Fruit fly (Drosophila melanogaster) whole organism, embryonic: ENCODE results near the gene Cpr67Fa1.

Experiments used
- Atf3 ChIP-seq: fragments of 200-800 bp; sonication (Bioruptor generic); optimal IDR thresholded peaks from 3 replicates; lab custom pipeline; 2016; ENCODE audit warnings: missing biosample characterization, missing genetic modification characterization
- Awh ChIP-seq: fragments of 200-800 bp; sonication (Bioruptor generic); IDR thresholded peaks from 2 replicates; pipeline ENCODE4, ENCODE4 v1.3.6; 2022; ENCODE audit warnings: missing biosample characterization, missing genetic modification characterization
- C15 ChIP-seq: fragments of 200-800 bp; sonication (Bioruptor generic); IDR thresholded peaks from 3 replicates; pipeline ENCODE4 v1.3.6; 2022; ENCODE audit warnings: missing biosample characterization, missing genetic modification characterization
- CG10366 ChIP-seq: fragments of 200-800 bp; sonication (Bioruptor generic); IDR thresholded peaks from 2 replicates; pipeline ENCODE4 v1.3.6; 2022; ENCODE audit warnings: missing biosample characterization, missing genetic modification characterization
- CG10959 ChIP-seq: fragments of 200-800 bp; sonication (Bioruptor generic); IDR thresholded peaks from 2 replicates; pipeline ENCODE4 v1.3.6; 2022; ENCODE audit warnings: missing biosample characterization, missing genetic modification characterization
- CG12659 ChIP-seq: fragments of 200-800 bp; sonication (Bioruptor generic); optimal IDR thresholded peaks from 3 replicates; lab custom pipeline; 2017; ENCODE audit warnings: mild to moderate bottlenecking, missing biosample characterization, missing genetic modification reagents, missing genetic modification characterization
- CG13287 ChIP-seq: fragments of 200-800 bp; sonication (Bioruptor generic); IDR thresholded peaks from 2 replicates; pipeline ENCODE4 v1.3.6; 2022; ENCODE audit warnings: missing biosample characterization, missing genetic modification characterization; ENCODE audit not compliant: partially characterized antibody
- CG14667 ChIP-seq: fragments of 200-800 bp; sonication (Bioruptor generic); IDR thresholded peaks from 2 replicates; pipeline ENCODE4 v1.3.6; 2022; ENCODE audit warnings: missing biosample characterization, missing genetic modification characterization
- CG14710 ChIP-seq: fragments of 200-800 bp; sonication (Bioruptor generic); optimal IDR thresholded peaks from 3 replicates; lab custom pipeline; 2019; ENCODE audit warnings: missing biosample characterization, mild to moderate bottlenecking, missing genetic modification characterization, moderate library complexity
- CG17328 ChIP-seq: fragments of 200-800 bp; sonication (Bioruptor generic); IDR thresholded peaks from 2 replicates; pipeline ENCODE4 v1.3.6; 2022; ENCODE audit warnings: missing biosample characterization, missing genetic modification characterization
- CG2712 ChIP-seq: fragments of 200-800 bp; optimal IDR thresholded peaks from 3 replicates; lab custom pipeline; 2019; ENCODE audit warnings: missing biosample characterization, mild to moderate bottlenecking, missing genetic modification characterization, moderate library complexity
- CG32772 ChIP-seq: fragments of 200-800 bp; sonication (Bioruptor generic); IDR thresholded peaks from 2 replicates; pipeline ENCODE4 v1.3.6; 2022; ENCODE audit warnings: missing biosample characterization, missing genetic modification characterization
- CG34224 ChIP-seq: fragments of 200-800 bp; sonication (Bioruptor generic); IDR thresholded peaks from 3 replicates; pipeline ENCODE4 v1.3.6; 2022; ENCODE audit warnings: missing biosample characterization, missing genetic modification characterization; ENCODE audit not compliant: partially characterized antibody
- CG4617 ChIP-seq: fragments of 200-800 bp; sonication (Bioruptor generic); optimal IDR thresholded peaks from 3 replicates; lab custom pipeline; 2016; ENCODE audit warnings: missing biosample characterization, missing genetic modification characterization, borderline replicate concordance
- CG4820 ChIP-seq: fragments of 200-800 bp; sonication (Bioruptor generic); optimal IDR thresholded peaks from 3 replicates; lab custom pipeline; 2016; ENCODE audit warnings: missing biosample characterization, missing genetic modification characterization
- CG7271 ChIP-seq: fragments of 200-800 bp; sonication (Bioruptor generic); optimal IDR thresholded peaks from 2 replicates; lab custom pipeline; 2018; ENCODE audit warnings: missing biosample characterization, mild to moderate bottlenecking, missing genetic modification characterization, moderate library complexity
- CG9437 ChIP-seq: fragments of 200-800 bp; sonication (Bioruptor generic); optimal IDR thresholded peaks from 2 replicates; lab custom pipeline; 2018; ENCODE audit warnings: missing biosample characterization, mild to moderate bottlenecking, missing genetic modification characterization
- D ChIP-seq, 2 experiments: fragments of 200-800 bp in 1 of 2; fragments of >200 bp in 1 of 2; sonication (Bioruptor generic) in 1 of 2; optimal IDR thresholded peaks; 2 replicates in 1 of 2; 3 replicates in 1 of 2; lab custom pipeline; 2017; ENCODE audit warnings: mild to moderate bottlenecking in 1 of 2, missing biosample characterization in 1 of 2, missing genetic modification characterization in 1 of 2, missing genetic modification reagents in 1 of 2
- Dll ChIP-seq: fragments of 200-800 bp; sonication (Bioruptor generic); IDR thresholded peaks from 4 replicates; pipeline ENCODE4 v1.3.6; 2022; ENCODE audit warnings: missing biosample characterization, missing genetic modification characterization; ENCODE audit not compliant: partially characterized antibody
- Dp ChIP-seq: fragments of 200-800 bp; sonication (Bioruptor generic); optimal IDR thresholded peaks from 2 replicates; lab custom pipeline; 2018; ENCODE audit warnings: missing biosample characterization, mild to moderate bottlenecking, missing genetic modification characterization, moderate library complexity
- Eip74EF ChIP-seq, 2 experiments: fragments of 200-800 bp in 1 of 2; fragments of >200 bp in 1 of 2; sonication (Bioruptor generic) in 1 of 2; optimal IDR thresholded peaks; 2 replicates each; lab custom pipeline; 2017 to 2019; ENCODE audit warnings: missing biosample characterization in 2 of 2, missing genetic modification characterization in 2 of 2, mild to moderate bottlenecking in 1 of 2, moderate library complexity in 1 of 2
- Ets65A ChIP-seq: fragments of 200-800 bp; sonication (Bioruptor generic); peaks from one replicate; lab custom pipeline; 2016; ENCODE audit warnings: missing biosample characterization, missing genetic modification characterization
- Hmx ChIP-seq: fragments of 200-800 bp; sonication (Bioruptor generic); optimal IDR thresholded peaks from 2 replicates; lab custom pipeline; 2016; ENCODE audit warnings: missing biosample characterization, missing genetic modification characterization
- Hr39 ChIP-seq: fragments of >200 bp; optimal IDR thresholded peaks from 2 replicates; lab custom pipeline; 2017
- Myb ChIP-seq: fragments of 200-800 bp; sonication (Bioruptor generic); optimal IDR thresholded peaks from 2 replicates; lab custom pipeline; 2016; ENCODE audit warnings: missing biosample characterization, missing genetic modification characterization
- NC2α ChIP-seq: fragments of 200-800 bp; sonication (Bioruptor generic); optimal IDR thresholded peaks from 2 replicates; lab custom pipeline; 2016; ENCODE audit warnings: missing biosample characterization, missing genetic modification characterization
- Nf-YA ChIP-seq: fragments of 200-800 bp; sonication (Bioruptor generic); IDR thresholded peaks from 2 replicates; pipeline ENCODE4 v1.3.6; 2022; ENCODE audit warnings: missing biosample characterization, missing genetic modification characterization
- Nf-YC ChIP-seq: fragments of 200-800 bp; optimal IDR thresholded peaks from 3 replicates; lab custom pipeline; 2019; ENCODE audit warnings: missing biosample characterization, mild to moderate bottlenecking, missing genetic modification characterization, moderate library complexity
- Ptx1 ChIP-seq: fragments of 200-800 bp; sonication (Bioruptor generic); IDR thresholded peaks from 2 replicates; pipeline ENCODE4 v1.3.6; 2022; ENCODE audit warnings: missing biosample characterization, missing genetic modification characterization
- Scr ChIP-seq: fragments of 200-800 bp; sonication (Bioruptor generic); IDR thresholded peaks from 2 replicates; pipeline ENCODE4 v1.3.6; 2022; ENCODE audit warnings: missing biosample characterization, missing genetic modification characterization; ENCODE audit not compliant: partially characterized antibody
- Sox100B ChIP-seq: fragments of 200-800 bp; sonication (Bioruptor generic); optimal IDR thresholded peaks from 3 replicates; lab custom pipeline; 2018; ENCODE audit warnings: missing biosample characterization, mild to moderate bottlenecking, missing genetic modification characterization
- Vsx1 ChIP-seq: fragments of 200-800 bp; sonication (Bioruptor generic); optimal IDR thresholded peaks from 2 replicates; lab custom pipeline; 2017; ENCODE audit warnings: missing biosample characterization, mild to moderate bottlenecking, missing genetic modification characterization, missing genetic modification reagents
- amos ChIP-seq: fragments of 200-800 bp; sonication (Bioruptor generic); IDR thresholded peaks from 2 replicates; pipeline ENCODE4 v1.3.6; 2022; ENCODE audit warnings: missing biosample characterization, missing genetic modification characterization; ENCODE audit not compliant: partially characterized antibody
- btn ChIP-seq: fragments of 200-800 bp; sonication (Bioruptor generic); optimal IDR thresholded peaks from 2 replicates; lab custom pipeline; 2016; ENCODE audit warnings: missing biosample characterization, missing genetic modification characterization
- cato ChIP-seq: fragments of 200-800 bp; sonication (Bioruptor generic); optimal IDR thresholded peaks from 2 replicates; lab custom pipeline; 2016; ENCODE audit warnings: missing biosample characterization, missing genetic modification characterization, borderline replicate concordance
- crc ChIP-seq: fragments of 200-800 bp; sonication (Bioruptor generic); optimal IDR thresholded peaks from 2 replicates; lab custom pipeline; 2016; ENCODE audit warnings: missing biosample characterization, missing genetic modification characterization
- croc ChIP-seq: fragments of 200-800 bp; sonication (Bioruptor generic); conservative IDR thresholded peaks from 3 replicates; pipeline ENCODE4 v1.3.6; 2022; ENCODE audit warnings: missing biosample characterization, missing genetic modification characterization
- crp ChIP-seq, 2 experiments: fragments of 200-800 bp; sonication (Bioruptor generic); optimal IDR thresholded peaks; 2 replicates in 1 of 2; 3 replicates in 1 of 2; lab custom pipeline; 2017; ENCODE audit warnings: missing biosample characterization in 2 of 2, missing genetic modification characterization in 2 of 2, mild to moderate bottlenecking in 1 of 2, moderate library complexity in 1 of 2
- dmrt99B ChIP-seq: fragments of 200-800 bp; sonication (Bioruptor generic); optimal IDR thresholded peaks from 2 replicates; lab custom pipeline; 2018; ENCODE audit warnings: missing biosample characterization, mild to moderate bottlenecking, missing genetic modification characterization, moderate library complexity
- gfzf ChIP-seq: fragments of 200-800 bp; sonication (Bioruptor generic); optimal IDR thresholded peaks from 2 replicates; lab custom pipeline; 2016; ENCODE audit warnings: missing biosample characterization, mild to moderate bottlenecking, missing genetic modification characterization, moderate library complexity
- hbn ChIP-seq: fragments of 200-800 bp; sonication (Bioruptor generic); IDR thresholded peaks from 2 replicates; pipeline ENCODE4 v1.3.6; 2022; ENCODE audit warnings: missing biosample characterization, missing genetic modification characterization; ENCODE audit not compliant: partially characterized antibody
- lilli ChIP-seq: fragments of 200-800 bp; sonication (Bioruptor generic); optimal IDR thresholded peaks from 3 replicates; lab custom pipeline; 2016; ENCODE audit warnings: missing biosample characterization, missing genetic modification characterization
- onecut ChIP-seq: fragments of 200-800 bp; sonication (Bioruptor generic); IDR thresholded peaks from 2 replicates; pipeline ENCODE4 v1.3.6; 2022; ENCODE audit warnings: missing biosample characterization, missing genetic modification characterization
- pnt ChIP-seq: fragments of 200-800 bp; sonication (Bioruptor generic); optimal IDR thresholded peaks from 3 replicates; lab custom pipeline; 2016; ENCODE audit warnings: missing biosample characterization, missing genetic modification characterization
- pzg ChIP-seq: fragments of 200-800 bp; sonication (Bioruptor generic); optimal IDR thresholded peaks from 3 replicates; lab custom pipeline; 2018; ENCODE audit warnings: missing biosample characterization, mild to moderate bottlenecking, missing genetic modification characterization, moderate library complexity
- row ChIP-seq: fragments of 200-800 bp; sonication (Bioruptor generic); IDR thresholded peaks from 3 replicates; pipeline ENCODE4 v1.3.6; 2022; ENCODE audit warnings: missing biosample characterization, missing genetic modification characterization
- scrt ChIP-seq: fragments of 200-800 bp; sonication (Bioruptor generic); optimal IDR thresholded peaks from 2 replicates; lab custom pipeline; 2018; ENCODE audit warnings: missing biosample characterization, mild to moderate bottlenecking, missing genetic modification characterization, moderate library complexity
- shn ChIP-seq: fragments of 200-800 bp; sonication (Bioruptor generic); optimal IDR thresholded peaks from 3 replicates; lab custom pipeline; 2016; ENCODE audit warnings: missing biosample characterization, missing genetic modification characterization
- trem ChIP-seq: fragments of 200-800 bp; optimal IDR thresholded peaks from 3 replicates; lab custom pipeline; 2019; ENCODE audit warnings: missing biosample characterization, mild to moderate bottlenecking, missing genetic modification characterization, moderate library complexity
- trh ChIP-seq: fragments of 200-800 bp; sonication (Bioruptor generic); optimal IDR thresholded peaks from 2 replicates; lab custom pipeline; 2016; ENCODE audit warnings: missing biosample characterization, missing genetic modification characterization

Gene Cpr67Fa1

DNA sequence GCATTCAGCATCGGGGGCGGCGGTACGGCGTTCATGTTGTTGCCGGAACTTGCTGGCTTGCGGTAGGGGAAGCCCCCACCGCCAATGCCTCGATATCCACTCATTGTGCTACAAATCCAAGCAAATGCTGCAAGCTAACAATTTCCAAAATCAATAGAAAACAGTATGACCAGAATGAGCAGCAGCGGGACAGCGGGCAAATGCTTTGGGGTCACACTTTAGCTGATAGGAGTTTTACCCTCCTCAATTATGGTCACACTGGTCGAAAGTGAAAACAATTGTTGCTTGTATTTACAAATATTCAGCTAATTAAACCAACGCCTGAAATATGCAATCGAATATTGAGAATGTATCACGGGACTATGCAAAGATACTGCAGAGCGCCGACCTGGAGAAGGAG lies 10.9 kb upstream of the Cpr67Fa1 start, which contains the start of the genes CG6418 and Blos4 (continued):
- TF ChIP-seq crc (GFP tag; lab: Kevin White, UChicago) (no peak), shn (GFP tag; lab: Kevin White, UChicago) (no peak), gfzf (peak; percentile 82), CG12659 (GFP tag; lab: Kevin White, UChicago) (peak; percentile 64), onecut (GFP tag; lab: Robert Waterston, UW) (peak; percentile 95), lilli (GFP tag; lab: Kevin White, UChicago) (no peak), scrt (peak; percentile 85), CG2712 (tag; lab: Kevin White, UChicago) (no peak), Dp (GFP tag; lab: Kevin White, UChicago) (peak; percentile 77), C15 (GFP tag; lab: Robert Waterston, UW) (no peak), croc (GFP tag; lab: Robert Waterston, UW) (no peak), CG17328 (GFP tag; lab: Robert Waterston, UW) (no peak), NC2α (GFP tag; lab: Kevin White, UChicago) (no peak), CG14710 (tag; lab: Kevin White, UChicago) (peak; percentile 100), Eip74EF (GFP tag; optimal IDR thresholded peaks at IDR 0.05; lab: Kevin White, UChicago) (no peak), dmrt99B (no peak), Nf-YA (GFP tag; lab: Robert Waterston, UW) (no peak), row (GFP tag; lab: Robert Waterston, UW) (0 out of 3 replicates have a peak, but pooled peaks have one; percentile 8), CG10366 (GFP tag; lab: Robert Waterston, UW) (no peak), Awh (GFP tag; lab: Robert Waterston, UW) (0 out of 2 replicates have a peak, but pooled peaks have one; percentile 7), Vsx1 (GFP tag; lab: Kevin White, UChicago) (peak; percentile 88), Ets65A (no peak), CG34224 (GFP tag; lab: Robert Waterston, UW) (peak; percentile 54; the same call in 2 of the 3 replicates), btn (no peak), CG7271 (tag; lab: Kevin White, UChicago) (no peak), Sox100B (GFP tag; lab: Kevin White, UChicago) (no peak), CG9437 (no peak), CG14667 (no peak), CG10959 (GFP tag; lab: Robert Waterston, UW) (no peak), pzg (GFP tag; lab: Kevin White, UChicago) (peak; percentile 81), Scr (GFP tag; lab: Robert Waterston, UW) (peak; percentile 46; the same call in 1 of the 2 replicates), CG32772 (GFP tag; lab: Robert Waterston, UW) (no peak), D (optimal IDR thresholded peaks at IDR 0.05; lab: Kevin White, UChicago) (no peak), D (GFP tag; optimal IDR thresholded peaks at IDR 0.05; lab: Kevin White, UChicago) (no peak), hbn (GFP tag; lab: Robert Waterston, UW) (0 out of 2 replicates have a peak, but pooled peaks have one; percentile 43), cato (GFP tag; lab: Kevin White, UChicago) (no peak), amos (GFP tag; lab: Robert Waterston, UW) (peak; percentile 44; the same call in 1 of the 2 replicates), pnt (GFP tag; lab: Kevin White, UChicago) (no peak), Atf3 (GFP tag; lab: Kevin White, UChicago) (no peak), trh (GFP tag; lab: Kevin White, UChicago) (no peak), Myb (GFP tag; lab: Kevin White, UChicago) (peak; percentile 49), crp (GFP tag; optimal IDR thresholded peaks at IDR 0.05; lab: Kevin White, UChicago) (no peak), Nf-YC (tag; lab: Kevin White, UChicago) (no peak), CG4617 (GFP tag; lab: Kevin White, UChicago) (peak; percentile 95), trem (tag; lab: Kevin White, UChicago) (peak; percentile 43), Dll (GFP tag; lab: Robert Waterston, UW) (peak; percentile 47; the same call in 1 of the 4 replicates), CG13287 (GFP tag; lab: Robert Waterston, UW) (peak; percentile 62), CG4820 (GFP tag; lab: Kevin White, UChicago) (no peak), Hmx (no peak), Ptx1 (GFP tag; lab: Robert Waterston, UW) (no peak), Hr39 (no peak)
